Worm (Caenorhabditis elegans) whole organism, L3 larva: ENCODE results near the gene msp-142.

Experiments
- aly-2 ChIP-seq: fragments of 150-350 bp; optimal IDR thresholded peaks from 2 replicates; lab custom pipeline; 2014; ENCODE audit warnings: missing biosample characterization, missing genetic modification characterization
- ama-1 ChIP-seq: fragments of 150-350 bp; optimal IDR thresholded peaks from 2 replicates; lab custom pipeline; 2018
- ceh-16 ChIP-seq: sonication (generic microtip); optimal IDR thresholded peaks from 2 replicates; lab custom pipeline; 2017; ENCODE audit warnings: missing biosample characterization, missing genetic modification characterization
- daf-12 ChIP-seq: fragments of 150-350 bp; optimal IDR thresholded peaks from 2 replicates; lab custom pipeline; 2014; ENCODE audit warnings: missing biosample characterization, missing genetic modification reagents, missing genetic modification characterization
- elt-2 ChIP-seq: sonication (generic microtip); optimal IDR thresholded peaks from 2 replicates; lab custom pipeline; 2016; ENCODE audit warnings: missing genetic modification reagents, mild to moderate bottlenecking, missing genetic modification characterization, missing compliant biosample characterization
- elt-3 ChIP-seq, 3 experiments: fragments of 150-350 bp in 1 of 3; sonication (generic microtip) in 2 of 3; optimal IDR thresholded peaks; 2 replicates in 2 of 3; 4 replicates in 1 of 3; lab custom pipeline; 2014 to 2017; ENCODE audit warnings: missing biosample characterization in 3 of 3, missing genetic modification characterization in 3 of 3
- lsy-12 ChIP-seq: sonication (generic microtip); optimal IDR thresholded peaks from 2 replicates; lab custom pipeline; 2016; ENCODE audit warnings: mild to moderate bottlenecking, missing genetic modification characterization, missing compliant biosample characterization
- mdl-1 ChIP-seq: fragments of 150-350 bp; optimal IDR thresholded peaks from 2 replicates; lab custom pipeline; 2014; ENCODE audit warnings: missing biosample characterization, missing genetic modification characterization
- nhr-11 ChIP-seq: fragments of 150-350 bp; optimal IDR thresholded peaks from 2 replicates; lab custom pipeline; 2014; ENCODE audit warnings: missing biosample characterization, missing genetic modification characterization
- nhr-237 ChIP-seq: fragments of 150-350 bp; optimal IDR thresholded peaks from 2 replicates; lab custom pipeline; 2014; ENCODE audit warnings: missing biosample characterization, missing genetic modification characterization
- nhr-77 ChIP-seq: fragments of 150-350 bp; optimal IDR thresholded peaks from 2 replicates; lab custom pipeline; 2014; ENCODE audit warnings: missing biosample characterization, missing genetic modification characterization
- snpc-4 ChIP-seq: fragments of 150-350 bp; optimal IDR thresholded peaks from 2 replicates; lab custom pipeline; 2014; ENCODE audit warnings: missing biosample characterization, missing genetic modification characterization
- tbx-2 ChIP-seq: sonication (generic microtip); optimal IDR thresholded peaks from 2 replicates; lab custom pipeline; 2016; ENCODE audit warnings: mild to moderate bottlenecking, missing genetic modification characterization, missing compliant biosample characterization
- unc-62 ChIP-seq: fragments of 150-350 bp; sonication (generic microtip); optimal IDR thresholded peaks from 4 replicates; lab custom pipeline; 2014; ENCODE audit warnings: missing biosample characterization, missing genetic modification reagents, missing genetic modification characterization

DNA sequence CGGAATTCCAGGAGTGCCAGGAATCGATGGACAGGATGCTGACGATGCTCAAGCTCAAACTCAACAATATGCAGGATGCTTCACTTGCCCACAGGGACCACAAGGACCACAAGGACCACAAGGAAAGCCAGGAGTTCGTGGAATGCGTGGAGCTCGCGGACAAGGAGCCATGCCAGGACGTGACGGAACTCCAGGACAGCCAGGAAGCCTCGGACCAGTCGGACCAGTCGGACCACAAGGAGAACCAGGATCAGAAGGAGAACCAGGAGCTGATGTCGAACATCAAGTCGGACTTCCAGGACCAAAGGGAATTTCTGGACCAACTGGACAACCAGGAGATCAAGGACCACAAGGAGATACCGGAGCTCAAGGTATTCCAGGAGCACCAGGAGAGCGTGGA is 33.6 kb downstream of the msp-142 start:
- TF ChIP-seq daf-12 (no peak), ceh-16 (no peak), lsy-12 (tag; lab: Kevin White, UChicago) (no peak), nhr-77 (tag; lab: Kevin White, UChicago) (no peak), elt-2 (tag; lab: Kevin White, UChicago) (no peak), unc-62 (GFP tag; lab: Kevin White, UChicago) (no peak), nhr-237 (tag; lab: Kevin White, UChicago) (no peak), elt-3 (tag; optimal IDR thresholded peaks at IDR 0.05; lab: Kevin White, UChicago) (no peak), aly-2 (no peak), mdl-1 (tag; lab: Kevin White, UChicago) (no peak), nhr-11 (tag; lab: Kevin White, UChicago) (no peak), snpc-4 (tag; lab: Kevin White, UChicago) (no peak), ama-1 (lab: Kevin White, UChicago) (no peak), tbx-2 (tag; lab: Kevin White, UChicago) (no peak)
